Fruit fly (Drosophila melanogaster): ENCODE results near the gene Srp54.

Gene Srp54

dm6 chr2L:9938631-9939256, 26.0 kb downstream of the Srp54 start, which contains the start of the genes Datp and CG4619 (continued):
- TF ChIP-seq zfh1 (GFP tag; IDR thresholded peaks at IDR 0.05) = peak; percentile 52; the same call in 2 of the 3 replicates
- TF ChIP-seq CG2712 (tag; optimal IDR thresholded peaks at IDR 0.05) = peak; percentile 16
- no peak for TF ChIP-seq CG12104 (GFP tag; optimal IDR thresholded peaks at IDR 0.05)
- peak; percentile 50 for TF ChIP-seq CG10209 (GFP tag; optimal IDR thresholded peaks at IDR 0.05)
- TF ChIP-seq Drgx (GFP tag; IDR thresholded peaks at IDR 0.05) = peak; percentile 36; the same call in 1 of the 2 replicates
- peak; percentile 68 for TF ChIP-seq CG10431 (GFP tag; optimal IDR thresholded peaks at IDR 0.05)
- TF ChIP-seq Atf3 (GFP tag; optimal IDR thresholded peaks at IDR 0.05) = no peak
- TF ChIP-seq CG4707 (GFP tag; optimal IDR thresholded peaks at IDR 0.05) = no peak
- TF ChIP-seq Ets65A (GFP tag) = peak; percentile 91
- TF ChIP-seq Hand (GFP tag; optimal IDR thresholded peaks at IDR 0.05) = no peak
- TF ChIP-seq CG11560 (tag; IDR thresholded peaks at IDR 0.05) = no peak
- peak; percentile 8 for TF ChIP-seq jumu (GFP tag; optimal IDR thresholded peaks at IDR 0.05)
- TF ChIP-seq bigmax (GFP tag; optimal IDR thresholded peaks at IDR 0.05) = no peak
- TF ChIP-seq CG12299 (tag; optimal IDR thresholded peaks at IDR 0.05) = no peak
- peak; percentile 14 for TF ChIP-seq Mad (GFP tag; optimal IDR thresholded peaks at IDR 0.05)
- peak; percentile 31 for TF ChIP-seq Sin3A (optimal IDR thresholded peaks at IDR 0.05)
- TF ChIP-seq Dref (GFP tag; IDR thresholded peaks at IDR 0.05) = peak; percentile 46
- no peak for TF ChIP-seq CG16815 (GFP tag; optimal IDR thresholded peaks at IDR 0.05)
- TF ChIP-seq mirr (GFP tag; optimal IDR thresholded peaks at IDR 0.05) = peak; percentile 53
- peak; percentile 63 to 66 for TF ChIP-seq dpn (GFP tag; optimal IDR thresholded peaks at IDR 0.05)
- no peak for TF ChIP-seq CG3726 (GFP tag; IDR thresholded peaks at IDR 0.05)
- TF ChIP-seq CG15601 (tag; optimal IDR thresholded peaks at IDR 0.05) = no peak
- TF ChIP-seq toy (GFP tag; IDR thresholded peaks at IDR 0.05) = no peak
- TF ChIP-seq slp2 (GFP tag; optimal IDR thresholded peaks at IDR 0.05) = no peak
- TF ChIP-seq CG8359 (GFP tag; optimal IDR thresholded peaks at IDR 0.05; ENCODE audit: borderline replicate concordance) = no peak
- TF ChIP-seq nmo (GFP tag; optimal IDR thresholded peaks at IDR 0.05) = peak; percentile 20
- peak; percentile 72 for TF ChIP-seq CG18599 (GFP tag; optimal IDR thresholded peaks at IDR 0.05)
- no peak for TF ChIP-seq CG16779 (GFP tag; IDR thresholded peaks at IDR 0.05)
- peak; percentile 29 for TF ChIP-seq CHES-1-like (GFP tag; optimal IDR thresholded peaks at IDR 0.05)
- no peak for TF ChIP-seq CG8388 (GFP tag; optimal IDR thresholded peaks at IDR 0.05)
- TF ChIP-seq NFAT (GFP tag; IDR thresholded peaks at IDR 0.05) = peak; percentile 76
- TF ChIP-seq CG6689 (GFP tag; IDR thresholded peaks at IDR 0.05) = no peak
- peak; percentile 68 for TF ChIP-seq MESR4 (GFP tag; optimal IDR thresholded peaks at IDR 0.05)
- peak; percentile 92 for TF ChIP-seq CG10267 (tag; optimal IDR thresholded peaks at IDR 0.05)
- no peak for TF ChIP-seq inv (GFP tag; IDR thresholded peaks at IDR 0.05; ENCODE audit: partially characterized antibody)
- no peak for TF ChIP-seq CG2875 (GFP tag; optimal IDR thresholded peaks at IDR 0.05)
- TF ChIP-seq Stat92E (GFP tag; optimal IDR thresholded peaks at IDR 0.05) = no peak
- no peak for TF ChIP-seq jigr1 (GFP tag; IDR thresholded peaks at IDR 0.05)
- peak; percentile 32 for TF ChIP-seq trem (tag; optimal IDR thresholded peaks at IDR 0.05)
- TF ChIP-seq CG12942 (GFP tag; optimal IDR thresholded peaks at IDR 0.05) = peak; percentile 50
- no peak for TF ChIP-seq CG11504 (tag; optimal IDR thresholded peaks at IDR 0.05)
- peak; percentile 19 for TF ChIP-seq zf30C (GFP tag; optimal IDR thresholded peaks at IDR 0.05)
- peak; percentile 55; the same call in 2 of the 3 replicates for TF ChIP-seq dysf (GFP tag; IDR thresholded peaks at IDR 0.05)
- TF ChIP-seq Hmx (GFP tag; optimal IDR thresholded peaks at IDR 0.05) = no peak
- no peak for TF ChIP-seq tap (tag; optimal IDR thresholded peaks at IDR 0.05)
- TF ChIP-seq CG9932 (GFP tag; IDR thresholded peaks at IDR 0.05) = peak; percentile 85
- TF ChIP-seq H2.0 (GFP tag; IDR thresholded peaks at IDR 0.05) = 0 out of 2 replicates have a peak, but pooled peaks have one; percentile 9
- TF ChIP-seq Tbp (GFP tag; optimal IDR thresholded peaks at IDR 0.05) = no peak
- no peak for TF ChIP-seq ttk (GFP tag; IDR thresholded peaks at IDR 0.05)
- no peak for TF ChIP-seq ab (GFP tag; optimal IDR thresholded peaks at IDR 0.05)

Measured in whole organism, embryonic.